2 fruit fly cellular contexts compared by ENCODE assay signal in the genomic region with DNA sequence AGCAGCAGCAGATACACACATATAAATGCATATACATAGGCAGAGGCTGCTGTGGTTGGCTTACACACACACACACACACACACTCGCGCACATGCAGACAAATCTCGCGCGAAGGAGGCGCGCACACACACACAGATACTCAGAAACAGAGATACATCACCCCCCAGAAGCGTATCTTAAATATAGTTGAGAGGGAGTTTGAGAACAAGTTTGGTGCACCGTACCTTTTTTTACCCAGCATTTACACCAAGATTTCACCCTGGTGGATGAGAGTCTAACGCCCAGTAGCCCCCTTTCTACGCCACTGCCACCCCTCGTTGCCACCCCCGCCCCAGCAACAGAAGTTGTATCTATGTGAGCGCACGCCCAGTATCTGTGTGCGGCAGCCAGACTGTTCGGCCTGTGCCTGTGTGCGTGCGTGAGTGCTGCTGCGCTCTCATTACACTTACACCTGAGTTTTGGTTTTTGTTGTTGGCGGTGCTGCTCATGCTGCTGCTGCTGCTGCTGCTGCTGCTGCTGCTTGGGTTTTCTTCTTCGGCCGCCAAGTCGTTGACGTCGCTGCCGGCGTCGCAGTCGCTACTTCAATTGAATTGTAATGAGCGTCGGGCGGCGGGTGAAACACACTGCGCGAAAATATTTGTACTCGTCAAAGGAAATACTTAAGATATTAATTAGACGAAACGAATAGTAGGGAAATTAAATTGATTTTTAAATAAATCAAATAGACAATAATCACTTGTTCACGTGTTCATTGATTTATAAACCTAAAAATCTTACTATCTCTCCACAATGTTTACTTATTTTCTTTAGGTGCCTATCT.
A peak's percentile ranks its signal among the peaks of the same experiment; 100 is the strongest.
TF ChIP-seq lines count a peak whose summit lies in the region.

No protein-coding gene starts in this region.

TF ChIP-seq in whole organism, embryonic, 481 proteins besides CTCF, POLR2A, EP300 and RAD21 (continued from another document and continues in another):
- TF ChIP-seq CG8765 (GFP tag; IDR thresholded peaks at IDR 0.05; lab: Robert Waterston, UW): peak; percentile 91
- TF ChIP-seq Hr78 (GFP tag; optimal IDR thresholded peaks at IDR 0.05; lab: Kevin White, UChicago): no peak
- TF ChIP-seq CG5180 (GFP tag; optimal IDR thresholded peaks at IDR 0.05; lab: Kevin White, UChicago): peak; percentile 55
- no peak for TF ChIP-seq Myb (GFP tag; optimal IDR thresholded peaks at IDR 0.05; lab: Kevin White, UChicago)
- peak; percentile 48 for TF ChIP-seq Asciz (GFP tag; optimal IDR thresholded peaks at IDR 0.05; lab: Kevin White, UChicago)
- TF ChIP-seq hb (GFP tag; IDR thresholded peaks at IDR 0.05; lab: Robert Waterston, UW; ENCODE audit: partially characterized antibody): no peak
- TF ChIP-seq danr (GFP tag; IDR thresholded peaks at IDR 0.05; lab: Robert Waterston, UW): peak; percentile 85
- TF ChIP-seq CG14014 (GFP tag; IDR thresholded peaks at IDR 0.05; lab: Robert Waterston, UW): peak; percentile 87
- no peak for TF ChIP-seq pho (GFP tag; optimal IDR thresholded peaks at IDR 0.05; lab: Kevin White, UChicago)
- peak; percentile 87 for TF ChIP-seq CG1602 (GFP tag; optimal IDR thresholded peaks at IDR 0.05; lab: Kevin White, UChicago)
- peak; percentile 95 for TF ChIP-seq ranshi (GFP tag; IDR thresholded peaks at IDR 0.05; lab: Robert Waterston, UW)
- TF ChIP-seq Ets65A (GFP tag; lab: Kevin White, UChicago): peak; percentile 29
- TF ChIP-seq CG34422 (GFP tag; IDR thresholded peaks at IDR 0.05; lab: Robert Waterston, UW): peak; percentile 91
- TF ChIP-seq Gug (GFP tag; IDR thresholded peaks at IDR 0.05; lab: Robert Waterston, UW): peak; percentile 97
- no peak for TF ChIP-seq Opbp (GFP tag; IDR thresholded peaks at IDR 0.05; lab: Robert Waterston, UW; ENCODE audit: partially characterized antibody)
- TF ChIP-seq Ets97D (GFP tag; optimal IDR thresholded peaks at IDR 0.05; lab: Kevin White, UChicago): no peak
- peak; percentile 92 for TF ChIP-seq lmd (GFP tag; IDR thresholded peaks at IDR 0.05; lab: Robert Waterston, UW)
- TF ChIP-seq prd (optimal IDR thresholded peaks at IDR 0.05; lab: Kevin White, UChicago): no peak
- peak; percentile 97 for TF ChIP-seq prd (GFP tag; IDR thresholded peaks at IDR 0.05; lab: Robert Waterston, UW)
- peak; percentile 87; the same call in 1 of the 2 replicates for TF ChIP-seq sens-2 (GFP tag; IDR thresholded peaks at IDR 0.05; lab: Robert Waterston, UW)
- TF ChIP-seq CG18011 (GFP tag; optimal IDR thresholded peaks at IDR 0.05; lab: Kevin White, UChicago): peak; percentile 62
- TF ChIP-seq CG15514 (GFP tag; optimal IDR thresholded peaks at IDR 0.05; lab: Kevin White, UChicago): peak; percentile 60
- TF ChIP-seq dm (GFP tag; optimal IDR thresholded peaks at IDR 0.05; lab: Kevin White, UChicago): no peak
- peak; percentile 15 for TF ChIP-seq Vsx1 (GFP tag; optimal IDR thresholded peaks at IDR 0.05; lab: Kevin White, UChicago)
- peak; percentile 51 for TF ChIP-seq tx (GFP tag; optimal IDR thresholded peaks at IDR 0.05; lab: Kevin White, UChicago)
- TF ChIP-seq CG43689 (GFP tag; IDR thresholded peaks at IDR 0.05; lab: Robert Waterston, UW): peak; percentile 87
- TF ChIP-seq pita (GFP tag; optimal IDR thresholded peaks at IDR 0.05; lab: Kevin White, UChicago): no peak
- peak; percentile 70 for TF ChIP-seq HmgZ (tag; optimal IDR thresholded peaks at IDR 0.05; lab: Kevin White, UChicago)
- peak; percentile 39 for TF ChIP-seq Deaf1 (tag; optimal IDR thresholded peaks at IDR 0.05; lab: Kevin White, UChicago)
- TF ChIP-seq twi (tag; optimal IDR thresholded peaks at IDR 0.05; lab: Kevin White, UChicago): peak; percentile 66
- peak; percentile 56; the same call in 1 of the 2 replicates for TF ChIP-seq toy (GFP tag; IDR thresholded peaks at IDR 0.05; lab: Robert Waterston, UW)
- peak; percentile 27 for TF ChIP-seq fd102C (GFP tag; optimal IDR thresholded peaks at IDR 0.05; lab: Kevin White, UChicago)
- peak; percentile 90 for TF ChIP-seq ewg (GFP tag; optimal IDR thresholded peaks at IDR 0.05; lab: Kevin White, UChicago)
- peak; percentile 32 for TF ChIP-seq bab2 (GFP tag; optimal IDR thresholded peaks at IDR 0.05; lab: Kevin White, UChicago)
- peak; percentile 5 for TF ChIP-seq pzg (GFP tag; optimal IDR thresholded peaks at IDR 0.05; lab: Kevin White, UChicago)
- TF ChIP-seq wdn (GFP tag; IDR thresholded peaks at IDR 0.05; lab: Robert Waterston, UW): peak; percentile 81
- peak; percentile 60 for TF ChIP-seq CG3065 (GFP tag; optimal IDR thresholded peaks at IDR 0.05; lab: Kevin White, UChicago)
- TF ChIP-seq NFAT (GFP tag; IDR thresholded peaks at IDR 0.05; lab: Robert Waterston, UW): peak; percentile 84
- TF ChIP-seq abd-A (tag; optimal IDR thresholded peaks at IDR 0.05; lab: Kevin White, UChicago): peak; percentile 36
- TF ChIP-seq C15 (GFP tag; IDR thresholded peaks at IDR 0.05; lab: Robert Waterston, UW): no peak
- TF ChIP-seq Sox100B (GFP tag; optimal IDR thresholded peaks at IDR 0.05; lab: Kevin White, UChicago): peak; percentile 13
- peak; percentile 78 for TF ChIP-seq HHEX (GFP tag; optimal IDR thresholded peaks at IDR 0.05; lab: Kevin White, UChicago)
- TF ChIP-seq CG14965 (GFP tag; optimal IDR thresholded peaks at IDR 0.05; lab: Kevin White, UChicago; ENCODE audit: borderline replicate concordance): no peak
- TF ChIP-seq Kr (GFP tag; optimal IDR thresholded peaks at IDR 0.05; lab: Kevin White, UChicago): peak; percentile 60
- peak; percentile 8 for TF ChIP-seq sd (tag; optimal IDR thresholded peaks at IDR 0.05; lab: Kevin White, UChicago)
- peak; percentile 46 for TF ChIP-seq CG6683 (GFP tag; optimal IDR thresholded peaks at IDR 0.05; lab: Kevin White, UChicago)
- TF ChIP-seq Doc3 (GFP tag; IDR thresholded peaks at IDR 0.05; lab: Robert Waterston, UW; ENCODE audit: partially characterized antibody): no peak
- TF ChIP-seq ap (GFP tag; IDR thresholded peaks at IDR 0.05; lab: Robert Waterston, UW): peak; percentile 86
- peak; percentile 58 for TF ChIP-seq CG13123 (GFP tag; optimal IDR thresholded peaks at IDR 0.05; lab: Kevin White, UChicago)
- TF ChIP-seq D19B (GFP tag; optimal IDR thresholded peaks at IDR 0.05; lab: Kevin White, UChicago): peak; percentile 47
- peak; percentile 93 for TF ChIP-seq sim (GFP tag; IDR thresholded peaks at IDR 0.05; lab: Robert Waterston, UW)
- peak; percentile 81 for TF ChIP-seq Atf6 (GFP tag; IDR thresholded peaks at IDR 0.05; lab: Robert Waterston, UW)
- peak; percentile 77 for TF ChIP-seq Sox102F (GFP tag; optimal IDR thresholded peaks at IDR 0.05; lab: Kevin White, UChicago)
- no peak for TF ChIP-seq Atf-2 (GFP tag; optimal IDR thresholded peaks at IDR 0.05; lab: Kevin White, UChicago)
- TF ChIP-seq dmrt99B (tag; optimal IDR thresholded peaks at IDR 0.05; lab: Kevin White, UChicago): peak; percentile 68
- TF ChIP-seq B-H1 (GFP tag; IDR thresholded peaks at IDR 0.05; lab: Robert Waterston, UW): peak; percentile 81
- TF ChIP-seq gem (tag; optimal IDR thresholded peaks at IDR 0.05; lab: Kevin White, UChicago): peak; percentile 88
- TF ChIP-seq zf30C (GFP tag; optimal IDR thresholded peaks at IDR 0.05; lab: Kevin White, UChicago): peak; percentile 81
- peak; percentile 64 for TF ChIP-seq Dek (tag; optimal IDR thresholded peaks at IDR 0.05; lab: Kevin White, UChicago)
- TF ChIP-seq Mes4 (GFP tag; optimal IDR thresholded peaks at IDR 0.05; lab: Kevin White, UChicago): peak; percentile 39
- TF ChIP-seq eve (GFP tag; optimal IDR thresholded peaks at IDR 0.05; lab: Kevin White, UChicago): no peak

TF ChIP-seq in whole organism, prepupa, 60 proteins besides CTCF, POLR2A, EP300 and RAD21 (continued from another document):
- TF ChIP-seq Hr38 (GFP tag; optimal IDR thresholded peaks at IDR 0.05; lab: Kevin White, UChicago) (no peak), Met (GFP tag; optimal IDR thresholded peaks at IDR 0.05; lab: Kevin White, UChicago) (peak; percentile 63), CG3919 (GFP tag; optimal IDR thresholded peaks at IDR 0.05; lab: Kevin White, UChicago) (peak; percentile 95), CG32006 (GFP tag; optimal IDR thresholded peaks at IDR 0.05; lab: Kevin White, UChicago) (peak; percentile 93), CG6276 (GFP tag; optimal IDR thresholded peaks at IDR 0.05; lab: Kevin White, UChicago) (peak; percentile 85), CG8319 (GFP tag; optimal IDR thresholded peaks at IDR 0.05; lab: Kevin White, UChicago) (peak; percentile 91), CG6163 (GFP tag; IDR thresholded peaks at IDR 0.05; lab: Robert Waterston, UW) (peak; percentile 98), CG34406 (GFP tag; optimal IDR thresholded peaks at IDR 0.05; lab: Kevin White, UChicago) (peak; percentile 86), Sox102F (GFP tag; optimal IDR thresholded peaks at IDR 0.05; lab: Kevin White, UChicago) (peak; percentile 47), CG7368 (GFP tag; optimal IDR thresholded peaks at IDR 0.05; lab: Kevin White, UChicago) (peak; percentile 96), Hr39 (GFP tag; optimal IDR thresholded peaks at IDR 0.05; lab: Kevin White, UChicago) (peak; percentile 86), fd85E (GFP tag; optimal IDR thresholded peaks at IDR 0.05; lab: Kevin White, UChicago) (peak; percentile 83), Hr4 (GFP tag; optimal IDR thresholded peaks at IDR 0.05; lab: Kevin White, UChicago) (peak; percentile 43)
